Worm (Caenorhabditis elegans) whole organism, L1 larva: ENCODE results near the gene cyn-2.
A peak's percentile ranks its signal among the peaks of the same experiment; 100 is the strongest.

Experiments
- C16A3.4 ChIP-seq: fragments of 150-350 bp; optimal IDR thresholded peaks from 2 replicates; lab custom pipeline; 2014; ENCODE audit warnings: missing biosample characterization, missing genetic modification characterization
- Y116A8C.19 ChIP-seq: sonication (generic microtip); optimal IDR thresholded peaks from 2 replicates; lab custom pipeline; 2016; ENCODE audit warnings: missing compliant biosample characterization, missing genetic modification characterization, borderline replicate concordance
- alr-1 ChIP-seq: fragments of 200-800 bp; sonication (Bioruptor generic); optimal IDR thresholded peaks from 2 replicates; lab custom pipeline; 2018; ENCODE audit warnings: borderline replicate concordance, mild to moderate bottlenecking, missing genetic modification characterization, missing compliant biosample characterization
- ama-1 ChIP-seq: fragments of 150-350 bp; optimal IDR thresholded peaks from 2 replicates; lab custom pipeline; 2014
- blmp-1 ChIP-seq: fragments of 150-350 bp; optimal IDR thresholded peaks from 2 replicates; lab custom pipeline; 2014; ENCODE audit warnings: missing biosample characterization, missing genetic modification characterization
- ceh-63 ChIP-seq: fragments of 200-800 bp; sonication (Bioruptor generic); optimal IDR thresholded peaks from 2 replicates; lab custom pipeline; 2018; ENCODE audit warnings: mild to moderate bottlenecking, missing genetic modification characterization, missing compliant biosample characterization
- ceh-8 ChIP-seq: fragments of 200-800 bp; sonication (Bioruptor generic); optimal IDR thresholded peaks from 2 replicates; lab custom pipeline; 2018; ENCODE audit warnings: mild to moderate bottlenecking, missing genetic modification characterization, moderate library complexity, missing compliant biosample characterization
- dpl-1 ChIP-seq, 3 experiments: fragments of 150-350 bp in 2 of 3; sonication (generic microtip) in 1 of 3; optimal IDR thresholded peaks; 2 replicates each; lab custom pipeline; 2014 to 2017; ENCODE audit warnings: missing biosample characterization in 3 of 3, missing genetic modification characterization in 3 of 3, missing genetic modification reagents in 3 of 3
- efl-1 ChIP-seq, 4 experiments: fragments of 150-350 bp; optimal IDR thresholded peaks in 3 of 4; peaks in 1 of 4; 1 replicate in 1 of 4; 2 replicates in 3 of 4; lab custom pipeline; 2014; ENCODE audit warnings: missing biosample characterization in 2 of 4, missing genetic modification characterization in 2 of 4, missing genetic modification reagents in 2 of 4
- egl-27 ChIP-seq, 2 experiments: fragments of 150-350 bp in 1 of 2; sonication (generic microtip); optimal IDR thresholded peaks; 3 replicates each; lab custom pipeline; 2017 to 2018; ENCODE audit warnings: missing biosample characterization in 2 of 2, missing genetic modification characterization in 2 of 2, missing genetic modification reagents in 2 of 2
- elt-2 ChIP-seq: sonication (generic microtip); optimal IDR thresholded peaks from 2 replicates; lab custom pipeline; 2016; ENCODE audit warnings: missing genetic modification characterization, mild to moderate bottlenecking, inconsistent platforms, missing compliant biosample characterization, missing genetic modification reagents
- fkh-10 ChIP-seq: sonication (generic microtip); optimal IDR thresholded peaks from 2 replicates; lab custom pipeline; 2017; ENCODE audit warnings: missing biosample characterization, missing genetic modification reagents, missing genetic modification characterization
- fkh-4 ChIP-seq: sonication (generic microtip); optimal IDR thresholded peaks from 2 replicates; lab custom pipeline; 2016; ENCODE audit warnings: missing compliant biosample characterization, missing genetic modification characterization, borderline replicate concordance
- fkh-8 ChIP-seq: sonication (generic microtip); optimal IDR thresholded peaks from 2 replicates; lab custom pipeline; 2016; ENCODE audit warnings: mild to moderate bottlenecking, missing genetic modification characterization, missing compliant biosample characterization
- hlh-4 ChIP-seq: sonication (generic microtip); optimal IDR thresholded peaks from 2 replicates; lab custom pipeline; 2016; ENCODE audit warnings: mild to moderate bottlenecking, missing genetic modification characterization, missing compliant biosample characterization
- lin-13 ChIP-seq: fragments of 150-350 bp; optimal IDR thresholded peaks from 2 replicates; lab custom pipeline; 2014; ENCODE audit warnings: missing biosample characterization, missing genetic modification reagents, missing genetic modification characterization
- lin-35 ChIP-seq, 2 experiments: fragments of 150-350 bp; optimal IDR thresholded peaks; 2 replicates each; lab custom pipeline; 2014; ENCODE audit warnings: missing biosample characterization in 2 of 2, missing genetic modification characterization in 2 of 2, missing genetic modification reagents in 2 of 2
- mdl-1 ChIP-seq, 2 experiments: fragments of 150-350 bp; optimal IDR thresholded peaks; 2 replicates each; lab custom pipeline; 2014 to 2017; ENCODE audit warnings: missing biosample characterization in 2 of 2, missing genetic modification characterization in 2 of 2, inconsistent platforms in 1 of 2
- mef-2 ChIP-seq: fragments of 150-350 bp; optimal IDR thresholded peaks from 2 replicates; lab custom pipeline; 2014; ENCODE audit warnings: missing biosample characterization, missing genetic modification characterization
- nhr-237 ChIP-seq: fragments of 150-350 bp; optimal IDR thresholded peaks from 2 replicates; lab custom pipeline; 2014; ENCODE audit warnings: missing biosample characterization, missing genetic modification characterization
- nhr-28 ChIP-seq: fragments of 150-350 bp; optimal IDR thresholded peaks from 2 replicates; lab custom pipeline; 2014; ENCODE audit warnings: missing biosample characterization, missing genetic modification characterization
- nhr-71 ChIP-seq: sonication (generic microtip); optimal IDR thresholded peaks from 2 replicates; lab custom pipeline; 2016; ENCODE audit warnings: mild to moderate bottlenecking, missing genetic modification characterization, moderate library complexity, missing compliant biosample characterization
- nhr-76 ChIP-seq: sonication (generic microtip); optimal IDR thresholded peaks from 2 replicates; lab custom pipeline; 2017; ENCODE audit warnings: missing biosample characterization, missing genetic modification characterization
- nhr-90 ChIP-seq: sonication (generic microtip); optimal IDR thresholded peaks from 2 replicates; lab custom pipeline; 2016; ENCODE audit warnings: mild to moderate bottlenecking, missing genetic modification characterization, missing compliant biosample characterization; ENCODE audit not compliant: poor library complexity
- pag-3 ChIP-seq: sonication (generic microtip); optimal IDR thresholded peaks from 2 replicates; lab custom pipeline; 2017; ENCODE audit warnings: missing genetic modification characterization, mild to moderate bottlenecking, missing compliant biosample characterization, antibody characterized with exemption, borderline replicate concordance; ENCODE audit not compliant: insufficient read depth
- pax-3 ChIP-seq: fragments of 200-800 bp; sonication (Bioruptor generic); optimal IDR thresholded peaks from 2 replicates; lab custom pipeline; 2018; ENCODE audit warnings: mild to moderate bottlenecking, missing genetic modification characterization, moderate library complexity, missing compliant biosample characterization
- pqm-1 ChIP-seq: sonication (generic microtip); optimal IDR thresholded peaks from 3 replicates; lab custom pipeline; 2017; ENCODE audit warnings: missing biosample characterization, missing genetic modification characterization
- snu-23 ChIP-seq: sonication (generic microtip); optimal IDR thresholded peaks from 2 replicates; lab custom pipeline; 2016; ENCODE audit warnings: missing genetic modification characterization, missing compliant biosample characterization
- sptf-1 ChIP-seq: fragments of 150-350 bp; optimal IDR thresholded peaks from 2 replicates; lab custom pipeline; 2014; ENCODE audit warnings: missing biosample characterization, missing genetic modification characterization
- tlp-1 ChIP-seq: fragments of 150-350 bp; optimal IDR thresholded peaks from 2 replicates; lab custom pipeline; 2014; ENCODE audit warnings: missing biosample characterization, missing genetic modification characterization
- unc-130 ChIP-seq: fragments of 150-350 bp; optimal IDR thresholded peaks from 2 replicates; lab custom pipeline; 2017; ENCODE audit warnings: missing biosample characterization, missing genetic modification characterization, inconsistent platforms
- vab-15 ChIP-seq: sonication (generic microtip); optimal IDR thresholded peaks from 2 replicates; lab custom pipeline; 2017; ENCODE audit warnings: missing genotype, mild to moderate bottlenecking, missing genetic modification characterization, missing compliant biosample characterization
- zip-4 ChIP-seq: fragments of 200-800 bp; sonication (Bioruptor generic); optimal IDR thresholded peaks from 2 replicates; lab custom pipeline; 2018; ENCODE audit warnings: mild to moderate bottlenecking, missing genetic modification characterization, moderate library complexity, missing compliant biosample characterization

Gene cyn-2

ce11 chrIII:13644279-13644678 lies 48.2 kb upstream of the cyn-2 start:
- TF ChIP-seq nhr-76 (tag; lab: Kevin White, UChicago) = no peak
- peak; percentile 70 for TF ChIP-seq alr-1

DNA sequence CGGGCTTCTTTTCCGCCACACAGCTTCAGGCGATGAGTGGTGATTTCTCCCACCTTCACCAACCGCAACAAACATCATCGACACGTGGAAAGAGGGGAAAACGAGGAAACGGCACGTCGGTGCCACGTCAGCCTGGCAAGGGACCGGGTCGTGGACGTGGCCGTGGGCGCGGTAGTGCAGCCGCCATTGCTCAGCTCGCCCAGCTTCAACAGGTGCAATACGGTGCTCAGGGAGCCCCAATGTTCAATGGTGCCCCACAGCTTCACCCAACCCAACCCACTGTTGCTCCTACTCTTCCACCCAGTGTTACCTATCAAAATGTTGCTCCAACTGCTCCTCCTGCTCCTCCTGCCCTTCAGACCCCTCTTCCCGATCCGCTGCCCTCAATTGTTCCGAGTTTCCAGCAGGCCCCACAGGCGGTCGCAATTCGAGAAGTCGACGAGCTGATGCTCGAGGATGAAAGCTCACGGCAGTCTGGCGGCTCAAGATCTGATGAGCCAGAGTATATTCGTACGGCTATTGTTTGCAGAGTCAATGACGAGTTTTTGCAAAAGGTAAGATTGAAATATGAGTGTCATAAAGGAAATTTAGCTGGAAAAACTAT lies 46.5 kb upstream of the cyn-2 start:
- TF ChIP-seq egl-27 (tag; optimal IDR thresholded peaks at IDR 0.05; lab: Kevin White, UChicago) (no peak), C16A3.4 (tag; lab: Kevin White, UChicago) (no peak), tlp-1 (no peak), fkh-10 (GFP tag; lab: Kevin White, UChicago) (no peak), nhr-90 (no peak), fkh-4 (tag; lab: Kevin White, UChicago) (no peak), efl-1 (optimal IDR thresholded peaks at IDR 0.05; lab: Kevin White, UChicago) (no peak), efl-1 (GFP tag; optimal IDR thresholded peaks at IDR 0.05 in 1 of 2; lab: Kevin White, UChicago) (peak in 1 of 2 experiments; percentile 13)

- no peak for TF ChIP-seq pqm-1 (tag; lab: Kevin White, UChicago)
Measured at ce11 chrIII:13648540-13648939, 43.9 kb upstream of the cyn-2 start.

ce11 chrIII:13651414-13651813 lies 41.1 kb upstream of the cyn-2 start:
- TF ChIP-seq mef-2 (tag; lab: Kevin White, UChicago) (no peak), ceh-8 (GFP tag; lab: Kevin White, UChicago) (peak; percentile 13), unc-130 (tag; lab: Kevin White, UChicago) (no peak)
- TF ChIP-seq, all 84 proteins: peak for 1

- TF ChIP-seq efl-1 (optimal IDR thresholded peaks at IDR 0.05; lab: Kevin White, UChicago) (no peak), efl-1 (GFP tag; optimal IDR thresholded peaks at IDR 0.05 in 1 of 2; lab: Kevin White, UChicago) (no peak), snu-23 (GFP tag; lab: Kevin White, UChicago) (no peak), pax-3 (tag; lab: Kevin White, UChicago) (no peak), elt-2 (tag; lab: Kevin White, UChicago) (no peak), ceh-63 (GFP tag; lab: Kevin White, UChicago) (no peak), nhr-28 (tag; lab: Kevin White, UChicago) (no peak), mdl-1 (tag; optimal IDR thresholded peaks at IDR 0.05; lab: Kevin White, UChicago) (no peak), alr-1 (no peak), Y116A8C.19 (tag; lab: Kevin White, UChicago) (no peak), dpl-1 (GFP tag; optimal IDR thresholded peaks at IDR 0.05; lab: Kevin White, UChicago) (no peak), fkh-4 (tag; lab: Kevin White, UChicago) (no peak), blmp-1 (tag; lab: Kevin White, UChicago) (no peak), ama-1 (no peak), hlh-4 (tag; lab: Kevin White, UChicago) (no peak), zip-4 (no peak), lin-35 (GFP tag; optimal IDR thresholded peaks at IDR 0.05; lab: Kevin White, UChicago) (no peak), pqm-1 (tag; lab: Kevin White, UChicago) (no peak)
Measured at ce11 chrIII:13652010-13652409, 40.5 kb upstream of the cyn-2 start.

DNA sequence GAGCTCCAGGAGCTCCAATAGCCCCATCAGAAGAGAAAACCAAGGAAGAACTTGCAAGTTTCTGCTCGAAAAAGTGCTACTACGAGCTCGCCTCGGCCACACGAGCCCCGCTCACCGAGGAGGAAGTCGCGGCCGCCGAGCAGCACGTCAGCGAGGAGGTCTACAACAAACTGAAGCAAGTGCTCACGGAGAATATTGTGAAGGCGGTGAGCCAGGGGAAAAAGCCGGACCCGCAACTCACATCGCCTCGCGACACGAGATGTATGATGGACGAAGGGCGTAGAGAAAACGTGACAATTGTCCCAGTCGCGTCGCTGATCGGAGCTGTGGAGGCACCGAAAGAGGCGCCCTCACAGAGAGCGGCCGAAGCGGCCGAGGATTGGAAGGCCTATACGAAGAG lies 39.8 kb upstream of the cyn-2 start:
- no peak for TF ChIP-seq nhr-237
- TF ChIP-seq unc-130 (tag; lab: Kevin White, UChicago) = no peak
- TF ChIP-seq vab-15 (tag; lab: Kevin White, UChicago) = no peak
- no peak for TF ChIP-seq nhr-76 (tag; lab: Kevin White, UChicago)
- TF ChIP-seq lin-13 (GFP tag; lab: Kevin White, UChicago) = no peak
- no peak for TF ChIP-seq nhr-71 (tag; lab: Kevin White, UChicago)
- no peak for TF ChIP-seq fkh-8 (tag; lab: Kevin White, UChicago)
- no peak for TF ChIP-seq pag-3 (tag; lab: Kevin White, UChicago)
- no peak for TF ChIP-seq sptf-1 (tag; lab: Kevin White, UChicago)
